Worm (Caenorhabditis elegans) whole organism, early embryonic: Measurements from ENCODE around the gene srsx-8.

Experiments used
- F13C5.2 ChIP-seq: sonication (generic microtip); optimal IDR thresholded peaks from 2 replicates; lab custom pipeline; 2017; ENCODE audit warnings: mild to moderate bottlenecking, missing genetic modification characterization, inconsistent platforms, missing compliant biosample characterization
- aly-1 ChIP-seq: sonication (generic microtip); optimal IDR thresholded peaks from 2 replicates; lab custom pipeline; 2016; ENCODE audit warnings: missing genetic modification characterization, missing compliant biosample characterization
- ama-1 ChIP-seq: fragments of 150-350 bp; optimal IDR thresholded peaks from 2 replicates; lab custom pipeline; 2014
- ceh-13 ChIP-seq: fragments of 200-800 bp; sonication (Bioruptor generic); optimal IDR thresholded peaks from 2 replicates; lab custom pipeline; 2018; ENCODE audit warnings: mild to moderate bottlenecking, missing genetic modification characterization, missing compliant biosample characterization
- ceh-36 ChIP-seq: sonication (generic microtip); optimal IDR thresholded peaks from 2 replicates; lab custom pipeline; 2016; ENCODE audit warnings: missing genetic modification characterization, inconsistent platforms, missing compliant biosample characterization
- hnd-1 ChIP-seq: sonication (generic microtip); optimal IDR thresholded peaks from 2 replicates; lab custom pipeline; 2016; ENCODE audit warnings: missing genetic modification characterization, missing compliant biosample characterization
- tbx-37 ChIP-seq: fragments of 200-800 bp; sonication (Bioruptor generic); conservative IDR thresholded peaks from 2 replicates; pipeline ENCODE4 v1.3.6; 2022; ENCODE audit warnings: missing genetic modification reagents, missing genetic modification characterization, missing compliant biosample characterization
- tra-4 ChIP-seq: sonication (generic microtip); optimal IDR thresholded peaks from 2 replicates; lab custom pipeline; 2017; ENCODE audit warnings: missing genetic modification characterization, missing compliant biosample characterization

DNA sequence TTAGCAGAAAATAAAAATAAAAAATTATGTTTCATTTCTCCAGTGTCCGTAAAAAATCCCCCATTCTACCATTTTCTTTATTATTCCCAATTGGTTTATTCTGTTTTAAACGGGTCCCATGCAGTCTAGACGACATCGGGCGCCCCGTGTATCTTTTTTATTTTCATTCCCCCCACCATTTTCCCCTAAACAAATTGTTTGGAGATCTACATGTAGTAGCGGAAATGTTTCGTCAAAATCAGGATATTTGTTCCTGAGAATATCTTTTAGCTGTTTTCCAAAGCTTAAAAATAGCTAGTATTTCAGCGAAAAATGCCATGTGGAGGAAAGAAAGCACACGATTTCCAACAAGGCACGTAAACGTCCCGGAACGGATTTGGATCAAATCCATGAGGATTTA, 35.2 kb upstream of the srsx-8 start, which contains the start of gene F16B4.5:
- no peak for TF ChIP-seq hnd-1 (tag; lab: Kevin White, UChicago)
- no peak for TF ChIP-seq ceh-36 (tag; lab: Kevin White, UChicago)
- no peak for TF ChIP-seq F13C5.2 (tag; lab: Kevin White, UChicago)
- no peak for TF ChIP-seq ama-1
- TF ChIP-seq tbx-37 (GFP tag; lab: Robert Waterston, UW), result no peak
- TF ChIP-seq aly-1 (tag; lab: Kevin White, UChicago), result no peak
- no peak for TF ChIP-seq ceh-13 (GFP tag; lab: Kevin White, UChicago)
- TF ChIP-seq tra-4, result no peak
